Worm (Caenorhabditis elegans) whole organism, L4 larva: ENCODE measurements around the gene rgs-3.

Experiments used
- ZK337.2 ChIP-seq: fragments of 200-800 bp; sonication (Bioruptor generic); IDR thresholded peaks from 2 replicates; pipeline ENCODE4 v1.3.6; 2022; ENCODE audit warnings: missing genetic modification reagents, missing genetic modification characterization, missing compliant biosample characterization
- ceh-32 ChIP-seq: sonication (generic microtip); optimal IDR thresholded peaks from 2 replicates; lab custom pipeline; 2016; ENCODE audit warnings: mild to moderate bottlenecking, missing genetic modification characterization, missing compliant biosample characterization; ENCODE audit not compliant: poor library complexity
- fkh-10 ChIP-seq: fragments of 150-350 bp; optimal IDR thresholded peaks from 2 replicates; lab custom pipeline; 2014; ENCODE audit warnings: missing biosample characterization, missing genetic modification reagents, missing genetic modification characterization
- mdl-1 ChIP-seq, 2 experiments: fragments of 150-350 bp in 1 of 2; sonication (generic microtip) in 1 of 2; optimal IDR thresholded peaks; 2 replicates each; lab custom pipeline; 2014 to 2017; ENCODE audit warnings: missing biosample characterization in 2 of 2, missing genetic modification characterization in 2 of 2
- nhr-25 ChIP-seq: sonication (generic microtip); optimal IDR thresholded peaks from 2 replicates; lab custom pipeline; 2017; ENCODE audit warnings: missing genetic modification characterization, mild to moderate bottlenecking, missing compliant biosample characterization, antibody characterized with exemption, moderate library complexity, borderline replicate concordance; ENCODE audit not compliant: insufficient read depth
- nhr-28 ChIP-seq: fragments of 150-350 bp; optimal IDR thresholded peaks from 2 replicates; lab custom pipeline; 2014; ENCODE audit warnings: missing biosample characterization, missing genetic modification characterization
- set-16 ChIP-seq: fragments of 200-800 bp; sonication (Bioruptor generic); IDR thresholded peaks from 2 replicates; pipeline ENCODE4 v1.3.6; 2022; ENCODE audit warnings: missing genetic modification reagents, missing genetic modification characterization, missing compliant biosample characterization
- spr-1 ChIP-seq: sonication (generic microtip); optimal IDR thresholded peaks from 2 replicates; lab custom pipeline; 2016; ENCODE audit warnings: mild to moderate bottlenecking, missing genetic modification characterization, missing compliant biosample characterization
- unc-62 ChIP-seq, 3 experiments: fragments of 150-350 bp in 1 of 3; sonication (generic microtip); optimal IDR thresholded peaks in 2 of 3; peaks in 1 of 3; 1 replicate in 1 of 3; 2 replicates in 2 of 3; lab custom pipeline; 2014 to 2017; ENCODE audit warnings: missing biosample characterization in 3 of 3, missing genetic modification characterization in 3 of 3, missing genetic modification reagents in 3 of 3, missing genotype in 1 of 3

DNA sequence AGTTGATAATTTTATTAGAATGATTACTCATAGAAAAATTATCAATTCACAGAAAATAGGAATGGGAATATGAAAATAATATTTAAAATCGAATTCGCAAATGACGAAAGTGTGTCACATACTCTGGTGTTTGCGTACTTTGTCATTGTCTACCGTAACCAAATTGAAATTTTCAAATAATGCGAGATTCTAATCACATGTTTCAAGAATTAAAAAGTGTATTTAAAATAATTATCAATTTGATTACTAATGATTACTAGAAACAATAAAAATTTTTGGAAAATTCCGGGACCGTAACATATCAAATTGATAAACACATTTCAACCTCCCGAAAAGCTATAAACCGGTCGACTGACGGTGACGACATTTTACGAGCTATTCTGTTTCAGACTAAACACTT lies 8.2 kb upstream of the rgs-3 start, which contains the start of the genes fbf-2 and nspg-3:
- TF ChIP-seq set-16 (GFP tag; lab: Robert Waterston, UW) (no peak), ceh-32 (tag; lab: Kevin White, UChicago) (no peak), mdl-1 (tag; optimal IDR thresholded peaks at IDR 0.05; lab: Kevin White, UChicago) (no peak), unc-62 (GFP tag; optimal IDR thresholded peaks at IDR 0.05 in 1 of 2; lab: Kevin White, UChicago) (no peak), unc-62 (tag; optimal IDR thresholded peaks at IDR 0.05; lab: Kevin White, UChicago) (no peak), ZK337.2 (GFP tag; lab: Robert Waterston, UW) (no peak), nhr-28 (tag; lab: Kevin White, UChicago) (no peak), fkh-10 (GFP tag; lab: Kevin White, UChicago) (no peak), spr-1 (no peak), nhr-25 (no peak)
